Fruit fly (Drosophila melanogaster): Measurements from ENCODE around the gene fd96Cb.

DNA sequence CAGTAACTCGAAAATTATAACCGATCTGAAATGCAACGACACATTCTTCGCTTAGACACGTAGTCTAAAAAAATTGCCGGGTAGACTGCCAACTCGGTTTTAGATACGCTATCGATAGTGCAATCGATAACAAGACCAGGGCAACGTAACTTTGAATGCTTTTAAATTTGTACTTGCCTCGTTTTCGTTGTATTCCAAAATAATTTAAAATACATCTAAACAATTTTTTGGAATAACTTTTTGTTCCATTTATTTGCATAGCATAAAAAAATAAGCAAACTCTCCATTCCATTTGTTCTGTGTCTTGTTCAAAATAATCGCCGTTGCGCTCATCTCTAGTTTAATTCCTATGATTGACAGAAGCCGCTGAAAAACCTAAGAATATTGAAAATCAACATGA lies 25.2 kb upstream of the fd96Cb start, which contains the start of the genes Stt3B and CG11839:
- TF ChIP-seq fru (GFP tag; optimal IDR thresholded peaks at IDR 0.05) = no peak
- TF ChIP-seq CrebA (GFP tag; optimal IDR thresholded peaks at IDR 0.05; ENCODE audit: borderline replicate concordance) = no peak
- TF ChIP-seq GATAd (GFP tag; optimal IDR thresholded peaks at IDR 0.05) = no peak
- TF ChIP-seq psq (GFP tag; optimal IDR thresholded peaks at IDR 0.05) = peak; percentile 61
- TF ChIP-seq brk (GFP tag; optimal IDR thresholded peaks at IDR 0.05) = no peak
- no peak for TF ChIP-seq jim (GFP tag; optimal IDR thresholded peaks at IDR 0.05)
- peak in 1 of 2 experiments; percentile 84 for TF ChIP-seq foxo (GFP tag; optimal IDR thresholded peaks at IDR 0.05)
- TF ChIP-seq Abd-B (GFP tag; optimal IDR thresholded peaks at IDR 0.05) = no peak
- no peak for TF ChIP-seq usp (GFP tag; optimal IDR thresholded peaks at IDR 0.05)
- TF ChIP-seq ey (GFP tag; optimal IDR thresholded peaks at IDR 0.05) = peak; percentile 78
- TF ChIP-seq Hnf4 (GFP tag; optimal IDR thresholded peaks at IDR 0.05) = peak; percentile 89
